Worm (Caenorhabditis elegans): ENCODE results near the gene F14F3.5.

DNA sequence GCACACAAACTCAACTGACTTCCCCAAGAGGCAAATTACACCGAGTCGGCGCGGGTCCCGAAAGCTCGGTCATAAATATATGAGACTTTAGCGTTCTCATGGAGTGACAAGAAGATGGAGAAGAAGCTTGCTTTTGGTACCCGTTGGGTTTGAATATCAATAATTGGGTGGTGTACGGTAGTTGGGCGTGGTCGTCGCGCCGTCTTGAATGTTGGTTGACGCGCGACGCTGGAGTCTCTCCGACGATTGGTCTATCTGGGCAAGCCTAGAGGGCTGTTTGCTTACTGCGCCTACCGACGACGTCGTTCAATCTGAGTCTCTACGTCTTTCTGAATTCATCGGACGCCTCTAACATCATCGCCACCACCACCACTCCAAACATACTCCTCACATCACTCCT is 14.2 kb downstream of the F14F3.5 start:
- TF ChIP-seq pax-1 (tag; optimal IDR thresholded peaks at IDR 0.05) (no peak), ceh-30 (tag; optimal IDR thresholded peaks at IDR 0.05) (no peak), K09A11.1 (tag; optimal IDR thresholded peaks at IDR 0.05; ENCODE audit: insufficient read depth) (no peak), ceh-48 (tag; optimal IDR thresholded peaks at IDR 0.05) (no peak), pqm-1 (tag; optimal IDR thresholded peaks at IDR 0.05) (no peak), elt-4 (tag; optimal IDR thresholded peaks at IDR 0.05) (no peak), ref-2 (tag; optimal IDR thresholded peaks at IDR 0.05) (no peak), ceh-34 (tag; optimal IDR thresholded peaks at IDR 0.05) (no peak)
